Fruit fly (Drosophila melanogaster) whole organism, wandering third instar larva: ENCODE measurements around the gene nuf.

ENCODE experiments used
- Abd-B ChIP-seq: fragments of >200 bp; optimal IDR thresholded peaks from 2 replicates; lab custom pipeline; 2017; ENCODE audit warnings: missing biosample characterization, missing genetic modification characterization
- CG32264 ChIP-seq: fragments of 200-800 bp; sonication (Bioruptor generic); optimal IDR thresholded peaks from 2 replicates; lab custom pipeline; 2016; ENCODE audit warnings: missing biosample characterization, missing genetic modification characterization
- CG9705 ChIP-seq: fragments of 200-800 bp; sonication (Bioruptor generic); optimal IDR thresholded peaks from 2 replicates; lab custom pipeline; 2018; ENCODE audit warnings: missing biosample characterization, mild to moderate bottlenecking, missing genetic modification characterization
- CrebA ChIP-seq: fragments of 200-800 bp; sonication (Bioruptor generic); optimal IDR thresholded peaks from 2 replicates; lab custom pipeline; 2016; ENCODE audit warnings: missing biosample characterization, mild to moderate bottlenecking, missing genetic modification characterization, borderline replicate concordance
- Dfd ChIP-seq: fragments of >200 bp; optimal IDR thresholded peaks from 2 replicates; lab custom pipeline; 2017; ENCODE audit warnings: missing biosample characterization, missing genetic modification characterization
- Dif ChIP-seq: fragments of 200-275, 200-300 bp; sonication (Bioruptor generic); optimal IDR thresholded peaks from 2 replicates; lab custom pipeline; 2018; ENCODE audit warnings: missing biosample characterization, missing genetic modification characterization; ENCODE audit not compliant: partially characterized antibody
- GATAd ChIP-seq: sonication (Bioruptor generic); optimal IDR thresholded peaks from 2 replicates; lab custom pipeline; 2016; ENCODE audit warnings: missing biosample characterization, missing genetic modification characterization
- HLH106 ChIP-seq: fragments of 200-800 bp; optimal IDR thresholded peaks from 3 replicates; lab custom pipeline; 2019; ENCODE audit warnings: missing biosample characterization, mild to moderate bottlenecking, missing genetic modification characterization, moderate library complexity
- Hnf4 ChIP-seq: fragments of 200-800 bp; sonication (Bioruptor generic); optimal IDR thresholded peaks from 2 replicates; lab custom pipeline; 2016; ENCODE audit warnings: missing biosample characterization, mild to moderate bottlenecking, missing genetic modification characterization
- Hr78 ChIP-seq: fragments of >200 bp; optimal IDR thresholded peaks from 2 replicates; lab custom pipeline; 2017; ENCODE audit warnings: missing biosample characterization, missing genetic modification characterization
- Hr83 ChIP-seq: fragments of 200-300 bp; sonication (Bioruptor generic); optimal IDR thresholded peaks from 2 replicates; lab custom pipeline; 2016; ENCODE audit warnings: missing biosample characterization, mild to moderate bottlenecking, missing genetic modification characterization, moderate library complexity; ENCODE audit not compliant: poor library complexity, severe bottlenecking
- Jra ChIP-seq: sonication (Bioruptor generic); optimal IDR thresholded peaks from 2 replicates; lab custom pipeline; 2016; ENCODE audit warnings: missing biosample characterization, missing genetic modification characterization
- Mio ChIP-seq: sonication (Bioruptor generic); optimal IDR thresholded peaks from 2 replicates; lab custom pipeline; 2016; ENCODE audit warnings: missing biosample characterization, missing genetic modification characterization
- Myc ChIP-seq: fragments of >200 bp; optimal IDR thresholded peaks from 2 replicates; lab custom pipeline; 2017
- N ChIP-seq: fragments of >200 bp; optimal IDR thresholded peaks from 2 replicates; lab custom pipeline; 2018; ENCODE audit warnings: missing biosample characterization, missing external identifiers, missing genetic modification characterization
- Sp1 ChIP-seq: fragments of 200-800 bp; sonication (Bioruptor generic); optimal IDR thresholded peaks from 3 replicates; lab custom pipeline; 2019; ENCODE audit warnings: missing biosample characterization, mild to moderate bottlenecking, missing genetic modification characterization, moderate library complexity
- Vsx2 ChIP-seq: fragments of 200-300, 225-300 bp; sonication (Bioruptor generic); optimal IDR thresholded peaks from 2 replicates; lab custom pipeline; 2018; ENCODE audit warnings: missing biosample characterization, missing genetic modification characterization; ENCODE audit not compliant: partially characterized antibody
- br ChIP-seq: fragments of 200-800 bp; sonication (Bioruptor generic); optimal IDR thresholded peaks from 2 replicates; lab custom pipeline; 2016; ENCODE audit warnings: missing biosample characterization, missing genetic modification characterization
- brk ChIP-seq: fragments of 200-800 bp; sonication (Bioruptor generic); optimal IDR thresholded peaks from 2 replicates; lab custom pipeline; 2016; ENCODE audit warnings: missing biosample characterization, mild to moderate bottlenecking, missing genetic modification characterization
- dl ChIP-seq, 2 experiments: fragments of 175-275, 200-275 bp in 1 of 2; fragments of 200-275 bp in 1 of 2; sonication (Bioruptor generic); optimal IDR thresholded peaks; lab custom pipeline; 2018; ENCODE audit warnings: mild to moderate bottlenecking in 2 of 2, missing biosample characterization in 2 of 2, missing genetic modification characterization in 2 of 2, moderate library complexity in 2 of 2; ENCODE audit not compliant: partially characterized antibody in 2 of 2, insufficient read depth in 1 of 2
- dmrt93B ChIP-seq: fragments of 200-800 bp; sonication (Bioruptor generic); optimal IDR thresholded peaks from 2 replicates; lab custom pipeline; 2018; ENCODE audit warnings: missing biosample characterization, mild to moderate bottlenecking, missing genetic modification characterization
- dsf ChIP-seq: sonication (Bioruptor generic); optimal IDR thresholded peaks from 2 replicates; lab custom pipeline; 2016; ENCODE audit warnings: missing biosample characterization, missing genetic modification characterization, borderline replicate concordance
- ey ChIP-seq: fragments of 200-800 bp; sonication (Bioruptor generic); optimal IDR thresholded peaks from 2 replicates; lab custom pipeline; 2016; ENCODE audit warnings: missing biosample characterization, missing genetic modification characterization
- foxo ChIP-seq, 2 experiments: fragments of 200-800 bp; sonication (Bioruptor generic); optimal IDR thresholded peaks; 2 replicates in 1 of 2; 3 replicates in 1 of 2; lab custom pipeline; 2016 to 2017; ENCODE audit warnings: missing biosample characterization in 2 of 2, missing genetic modification characterization in 2 of 2
- fru ChIP-seq: fragments of 200-800 bp; sonication (Bioruptor generic); optimal IDR thresholded peaks from 3 replicates; lab custom pipeline; 2016; ENCODE audit warnings: missing biosample characterization, mild to moderate bottlenecking, missing genetic modification characterization
- h ChIP-seq: fragments of 200-800 bp; sonication (Bioruptor generic); optimal IDR thresholded peaks from 3 replicates; lab custom pipeline; 2016; ENCODE audit warnings: missing biosample characterization, mild to moderate bottlenecking, missing genetic modification characterization
- jim ChIP-seq: fragments of 175-275, 200-325 bp; sonication (Bioruptor generic); optimal IDR thresholded peaks from 2 replicates; lab custom pipeline; 2016; ENCODE audit warnings: missing biosample characterization, mild to moderate bottlenecking, missing genetic modification characterization
- lola ChIP-seq: fragments of >200 bp; optimal IDR thresholded peaks from 2 replicates; lab custom pipeline; 2017; ENCODE audit warnings: missing biosample characterization, missing genetic modification characterization
- pan ChIP-seq: fragments of >200 bp; optimal IDR thresholded peaks from 2 replicates; lab custom pipeline; 2017
- psq ChIP-seq: fragments of 200-800 bp; sonication (Bioruptor generic); optimal IDR thresholded peaks from 3 replicates; lab custom pipeline; 2017; ENCODE audit warnings: missing biosample characterization, mild to moderate bottlenecking, missing genetic modification characterization, moderate library complexity
- rgr ChIP-seq: fragments of 200-800 bp; sonication (Bioruptor generic); optimal IDR thresholded peaks from 3 replicates; lab custom pipeline; 2016; ENCODE audit warnings: missing biosample characterization, mild to moderate bottlenecking, missing genetic modification characterization
- sage ChIP-seq: fragments of 200-800 bp; sonication (Bioruptor generic); optimal IDR thresholded peaks from 2 replicates; lab custom pipeline; 2016; ENCODE audit warnings: missing biosample characterization, mild to moderate bottlenecking, missing genetic modification characterization
- sv ChIP-seq: fragments of 200-800 bp; sonication (Bioruptor generic); optimal IDR thresholded peaks from 3 replicates; lab custom pipeline; 2016; ENCODE audit warnings: missing biosample characterization, missing genetic modification characterization
- tai ChIP-seq: sonication (Bioruptor generic); optimal IDR thresholded peaks from 2 replicates; lab custom pipeline; 2016; ENCODE audit warnings: missing biosample characterization, missing genetic modification characterization
- usp ChIP-seq: fragments of >200 bp; optimal IDR thresholded peaks from 2 replicates; lab custom pipeline; 2017; ENCODE audit warnings: missing biosample characterization, missing genetic modification characterization
- woc ChIP-seq: sonication (Bioruptor generic); optimal IDR thresholded peaks from 2 replicates; lab custom pipeline; 2016; ENCODE audit warnings: missing biosample characterization, mild to moderate bottlenecking, missing genetic modification characterization

nuf gene

dm6 chr3L:14274088-14275058, 83.7 kb downstream of the nuf start, which contains the start of gene fz:
Gene fz, plus strand, starts transcription at chr3L:14274343.
- TF ChIP-seq dsf (GFP tag; lab: Kevin White, UChicago) (no peak), fru (GFP tag; lab: Kevin White, UChicago) (peak; percentile 3), tai (GFP tag; lab: Kevin White, UChicago) (no peak), Dif (peak; percentile 93), foxo (GFP tag; optimal IDR thresholded peaks at IDR 0.05; lab: Kevin White, UChicago) (no peak), sage (GFP tag; lab: Kevin White, UChicago) (no peak), N (GFP tag; lab: Kevin White, UChicago) (no peak), h (GFP tag; lab: Kevin White, UChicago) (no peak), rgr (GFP tag; lab: Kevin White, UChicago) (no peak), dmrt93B (no peak), Vsx2 (peak; percentile 70), brk (GFP tag; lab: Kevin White, UChicago) (no peak), lola (GFP tag; lab: Kevin White, UChicago) (no peak), pan (lab: Kevin White, UChicago) (no peak), CrebA (GFP tag; lab: Kevin White, UChicago) (no peak), Mio (GFP tag; lab: Kevin White, UChicago) (no peak), Abd-B (GFP tag; lab: Kevin White, UChicago) (no peak), sv (GFP tag; lab: Kevin White, UChicago) (no peak), dl (GFP tag; optimal IDR thresholded peaks at IDR 0.05; lab: Kevin White, UChicago; ENCODE audit: insufficient read depth in 1 of 2, partially characterized antibody in 2 of 2) (peak; percentile 81 to 82), woc (GFP tag; lab: Kevin White, UChicago) (no peak), Hr78 (GFP tag; lab: Kevin White, UChicago) (no peak), Myc (no peak), ey (GFP tag; lab: Kevin White, UChicago) (no peak), CG9705 (no peak), Sp1 (GFP tag; lab: Kevin White, UChicago) (no peak), CG32264 (no peak), GATAd (GFP tag; lab: Kevin White, UChicago) (no peak), usp (GFP tag; lab: Kevin White, UChicago) (no peak), br (GFP tag; lab: Kevin White, UChicago) (no peak), jim (peak; percentile 15), Dfd (no peak), Hr83 (GFP tag; lab: Kevin White, UChicago) (no peak), Hnf4 (GFP tag; lab: Kevin White, UChicago) (peak; percentile 36), HLH106 (tag; lab: Kevin White, UChicago) (no peak), Jra (GFP tag; lab: Kevin White, UChicago) (no peak), psq (GFP tag; lab: Kevin White, UChicago) (no peak)

- TF ChIP-seq Sp1 (GFP tag; lab: Kevin White, UChicago) (no peak), dsf (GFP tag; lab: Kevin White, UChicago) (no peak), Hnf4 (GFP tag; lab: Kevin White, UChicago) (no peak), Hr78 (GFP tag; lab: Kevin White, UChicago) (no peak), foxo (GFP tag; optimal IDR thresholded peaks at IDR 0.05; lab: Kevin White, UChicago) (no peak)
Measured at dm6 chr3L:14276129-14276528, 85.5 kb downstream of the nuf start.

- TF ChIP-seq fru (GFP tag; lab: Kevin White, UChicago), result no peak
- no peak for TF ChIP-seq dl (GFP tag; optimal IDR thresholded peaks at IDR 0.05; lab: Kevin White, UChicago; ENCODE audit: insufficient read depth in 1 of 2, partially characterized antibody in 2 of 2)
- no peak for TF ChIP-seq Mio (GFP tag; lab: Kevin White, UChicago)
Measured at dm6 chr3L:14282139-14282538, 91.5 kb downstream of the nuf start.
